Fruit fly (Drosophila melanogaster): ENCODE data around the gene CG11929.

CG11929 gene

dm6 chr2L:4648804-4649203 lies 33.7 kb upstream of the CG11929 start (continued):
- peak; percentile 49 for TF ChIP-seq CG31627 (GFP tag; optimal IDR thresholded peaks at IDR 0.05)
- TF ChIP-seq Hr4 (GFP tag; optimal IDR thresholded peaks at IDR 0.05): no peak
- peak; percentile 26 for TF ChIP-seq Lpt (GFP tag; optimal IDR thresholded peaks at IDR 0.05)
- TF ChIP-seq CG6163 (GFP tag; IDR thresholded peaks at IDR 0.05): peak; percentile 82
- TF ChIP-seq Hr38 (GFP tag; optimal IDR thresholded peaks at IDR 0.05): no peak
- peak; percentile 72 for TF ChIP-seq Eip78C (GFP tag)
- peak; percentile 61; the same call in 2 of the 3 replicates for TF ChIP-seq CG8119 (GFP tag; IDR thresholded peaks at IDR 0.05)
- peak; percentile 70 for TF ChIP-seq Hr39 (GFP tag; optimal IDR thresholded peaks at IDR 0.05)
- no peak for TF ChIP-seq CG10669 (GFP tag; optimal IDR thresholded peaks at IDR 0.05)
- TF ChIP-seq Sox14 (GFP tag; optimal IDR thresholded peaks at IDR 0.05): peak; percentile 72
- TF ChIP-seq salr (GFP tag; optimal IDR thresholded peaks at IDR 0.05): peak in 1 of 2 experiments; percentile 64
- TF ChIP-seq CG34406 (GFP tag; optimal IDR thresholded peaks at IDR 0.05): no peak
- peak; percentile 55 for TF ChIP-seq CG15336 (GFP tag; IDR thresholded peaks at IDR 0.05)
- peak; percentile 54 for TF ChIP-seq topi (GFP tag; optimal IDR thresholded peaks at IDR 0.05)
- peak; percentile 64 for TF ChIP-seq CG32006 (GFP tag; optimal IDR thresholded peaks at IDR 0.05)
- peak; percentile 25 for TF ChIP-seq vri (GFP tag; optimal IDR thresholded peaks at IDR 0.05)
- TF ChIP-seq achi (GFP tag; optimal IDR thresholded peaks at IDR 0.05): peak; percentile 55
- TF ChIP-seq eg (GFP tag; IDR thresholded peaks at IDR 0.05): peak; percentile 48; the same call in 1 of the 3 replicates

- TF ChIP-seq Sox102F (GFP tag; optimal IDR thresholded peaks at IDR 0.05) (peak; percentile 13), Blimp-1 (GFP tag; optimal IDR thresholded peaks at IDR 0.05) (peak; percentile 21), CG3919 (GFP tag; optimal IDR thresholded peaks at IDR 0.05) (peak; percentile 0), Smox (GFP tag; optimal IDR thresholded peaks at IDR 0.05) (peak; percentile 20), Met (GFP tag; optimal IDR thresholded peaks at IDR 0.05) (peak; percentile 20), CG6792 (GFP tag; optimal IDR thresholded peaks at IDR 0.05) (no peak), lz (GFP tag; optimal IDR thresholded peaks at IDR 0.05) (peak; percentile 23), CG11902 (GFP tag; optimal IDR thresholded peaks at IDR 0.05) (peak; percentile 2), Sox15 (GFP tag; optimal IDR thresholded peaks at IDR 0.05) (no peak), CG10669 (GFP tag; optimal IDR thresholded peaks at IDR 0.05) (no peak), cyc (GFP tag; optimal IDR thresholded peaks at IDR 0.05) (peak; percentile 10), Gug (GFP tag; IDR thresholded peaks at IDR 0.05) (no peak), Ets21C (GFP tag; optimal IDR thresholded peaks at IDR 0.05) (no peak), acj6 (GFP tag; optimal IDR thresholded peaks at IDR 0.05) (no peak), Hr39 (GFP tag; optimal IDR thresholded peaks at IDR 0.05) (peak; percentile 40), Eip78C (GFP tag) (peak; percentile 67), esn (GFP tag; optimal IDR thresholded peaks at IDR 0.05) (peak; percentile 52), svp (GFP tag) (peak; percentile 81), CG10631 (GFP tag; optimal IDR thresholded peaks at IDR 0.05) (no peak), CG31627 (GFP tag; optimal IDR thresholded peaks at IDR 0.05) (peak; percentile 29), dsx (GFP tag; optimal IDR thresholded peaks at IDR 0.05; ENCODE audit: poor library complexity, severe bottlenecking) (no peak), CG6854 (GFP tag; optimal IDR thresholded peaks at IDR 0.05) (no peak), spab (GFP tag; optimal IDR thresholded peaks at IDR 0.05) (no peak), topi (GFP tag; optimal IDR thresholded peaks at IDR 0.05) (peak; percentile 18), pdm3 (GFP tag; optimal IDR thresholded peaks at IDR 0.05) (no peak)
Measured at dm6 chr2L:4650752-4651453, 31.6 kb upstream of the CG11929 start, which contains the start of gene CG3355. Gene CG3355, plus strand, starts transcription at chr2L:4651403.

- TF ChIP-seq dac (GFP tag; optimal IDR thresholded peaks at IDR 0.05) (no peak), OdsH (GFP tag; optimal IDR thresholded peaks at IDR 0.05) (no peak), topi (GFP tag; optimal IDR thresholded peaks at IDR 0.05) (no peak), CG10669 (GFP tag; optimal IDR thresholded peaks at IDR 0.05) (no peak)
Measured at dm6 chr2L:4660932-4661331, 21.5 kb upstream of the CG11929 start.

Measured in whole organism, prepupa.